Worm (Caenorhabditis elegans) whole organism, midembryonic: ENCODE measurements around the gene ncl-1.

ENCODE experiments used
- cog-1 ChIP-seq: sonication (generic microtip); optimal IDR thresholded peaks from 2 replicates; lab custom pipeline; 2016; ENCODE audit warnings: missing genetic modification characterization, missing compliant biosample characterization
- klf-2 ChIP-seq: fragments of 200-800 bp; sonication (Bioruptor generic); conservative IDR thresholded peaks from 2 replicates; pipeline ENCODE4 v1.3.6; 2022; ENCODE audit warnings: missing genetic modification reagents, missing genetic modification characterization, missing compliant biosample characterization
- med-1 ChIP-seq: sonication (generic microtip); optimal IDR thresholded peaks from 2 replicates; lab custom pipeline; 2017; ENCODE audit warnings: missing genetic modification characterization, mild to moderate bottlenecking, missing compliant biosample characterization, antibody characterized with exemption, missing genetic modification reagents; ENCODE audit not compliant: insufficient read depth
- ztf-23 ChIP-seq: fragments of 200-800 bp; sonication (Bioruptor generic); IDR thresholded peaks from 2 replicates; pipeline ENCODE4 v1.3.6; 2022; ENCODE audit warnings: missing genetic modification reagents, missing genetic modification characterization, missing compliant biosample characterization
- ztf-29 ChIP-seq: fragments of 200-800 bp; sonication (Bioruptor generic); IDR thresholded peaks from 2 replicates; pipeline ENCODE4 v1.3.6; 2022; ENCODE audit warnings: missing genetic modification reagents, missing genetic modification characterization, missing compliant biosample characterization

DNA sequence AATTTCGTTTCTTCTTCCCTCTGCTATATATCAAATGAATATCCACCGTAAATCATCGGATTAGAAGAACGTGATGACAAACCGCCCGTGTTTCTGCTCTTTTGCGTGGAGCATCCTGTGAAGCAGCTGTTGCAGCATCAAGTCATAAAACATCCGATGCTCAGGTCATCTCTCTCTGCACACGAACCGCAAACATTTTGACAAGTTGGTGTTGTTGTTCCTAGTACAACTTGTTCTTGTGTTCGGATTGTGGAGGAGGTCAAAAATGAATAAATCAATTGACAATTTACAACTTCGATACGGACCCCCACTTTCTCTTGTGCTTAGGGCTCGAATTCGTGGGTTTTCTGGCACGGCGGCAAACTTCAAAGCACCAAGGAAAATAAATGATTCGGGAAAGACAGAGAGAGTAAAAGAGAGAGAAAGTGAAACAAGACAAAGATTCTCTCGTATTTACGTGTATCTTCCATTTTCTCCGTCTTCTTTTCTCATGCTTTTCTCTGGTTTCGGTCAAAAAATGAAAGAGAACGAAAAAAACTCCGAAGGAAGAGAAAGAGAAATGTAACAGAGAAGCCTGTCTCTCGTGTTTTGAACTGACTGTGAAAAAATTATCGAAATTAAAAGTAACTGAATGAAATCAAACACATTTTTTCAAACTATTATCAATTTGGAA lies 61.2 kb downstream of the ncl-1 start:
- TF ChIP-seq ztf-29 = no peak
- no peak for TF ChIP-seq cog-1 (tag; lab: Kevin White, UChicago)
- no peak for TF ChIP-seq klf-2
- TF ChIP-seq ztf-23 = no peak
- TF ChIP-seq med-1 (GFP tag; lab: Kevin White, UChicago) = no peak
